Fruit fly (Drosophila melanogaster) whole organism, embryonic: ENCODE results near the gene scpr-B.

Experiments used
- Atf3 ChIP-seq: fragments of 200-800 bp; sonication (Bioruptor generic); optimal IDR thresholded peaks from 3 replicates; lab custom pipeline; 2016; ENCODE audit warnings: missing biosample characterization, missing genetic modification characterization
- CG10147 ChIP-seq: fragments of 200-800 bp; sonication (Bioruptor generic); optimal IDR thresholded peaks from 2 replicates; lab custom pipeline; 2019; ENCODE audit warnings: missing biosample characterization, mild to moderate bottlenecking, missing genetic modification characterization, moderate library complexity
- CG10274 ChIP-seq: fragments of 200-800 bp; sonication (Bioruptor generic); optimal IDR thresholded peaks from 3 replicates; lab custom pipeline; 2017; ENCODE audit warnings: missing biosample characterization, mild to moderate bottlenecking, missing genetic modification characterization
- CG10462 ChIP-seq: fragments of 200-800 bp; sonication (Bioruptor generic); optimal IDR thresholded peaks from 2 replicates; lab custom pipeline; 2016; ENCODE audit warnings: missing biosample characterization, missing genetic modification characterization
- CG12299 ChIP-seq: fragments of 200-800 bp; sonication (Bioruptor generic); optimal IDR thresholded peaks from 2 replicates; lab custom pipeline; 2018; ENCODE audit warnings: missing biosample characterization, mild to moderate bottlenecking, missing genetic modification characterization
- CG1233 ChIP-seq: fragments of 200-800 bp; sonication (Bioruptor generic); optimal IDR thresholded peaks from 4 replicates; lab custom pipeline; 2018; ENCODE audit warnings: missing biosample characterization, mild to moderate bottlenecking, missing genetic modification characterization
- CG12942 ChIP-seq: fragments of 200-800 bp; sonication (Bioruptor generic); optimal IDR thresholded peaks from 3 replicates; lab custom pipeline; 2016; ENCODE audit warnings: missing biosample characterization, missing genetic modification characterization
- CG13624 ChIP-seq: fragments of 200-800 bp; sonication (Bioruptor generic); optimal IDR thresholded peaks from 2 replicates; lab custom pipeline; 2016; ENCODE audit warnings: missing biosample characterization, missing genetic modification characterization
- CG14710 ChIP-seq: fragments of 200-800 bp; sonication (Bioruptor generic); optimal IDR thresholded peaks from 3 replicates; lab custom pipeline; 2019; ENCODE audit warnings: missing biosample characterization, mild to moderate bottlenecking, missing genetic modification characterization, moderate library complexity
- CG1529 ChIP-seq: fragments of 200-800 bp; sonication (Bioruptor generic); optimal IDR thresholded peaks from 3 replicates; lab custom pipeline; 2018; ENCODE audit warnings: missing biosample characterization, missing genetic modification characterization
- CG18599 ChIP-seq: fragments of 200-800 bp; sonication (Bioruptor generic); optimal IDR thresholded peaks from 3 replicates; lab custom pipeline; 2017; ENCODE audit warnings: missing biosample characterization, missing genetic modification characterization, mild to moderate bottlenecking, moderate library complexity, missing genetic modification reagents
- CG18619 ChIP-seq: fragments of 200-800 bp; sonication (Bioruptor generic); optimal IDR thresholded peaks from 3 replicates; lab custom pipeline; 2017; ENCODE audit warnings: missing biosample characterization, mild to moderate bottlenecking, missing genetic modification characterization
- CG2202 ChIP-seq: fragments of 200-800 bp; sonication (Bioruptor generic); optimal IDR thresholded peaks from 2 replicates; lab custom pipeline; 2018; ENCODE audit warnings: missing biosample characterization, mild to moderate bottlenecking, missing genetic modification characterization
- CG2712 ChIP-seq: fragments of 200-800 bp; optimal IDR thresholded peaks from 3 replicates; lab custom pipeline; 2019; ENCODE audit warnings: missing biosample characterization, mild to moderate bottlenecking, missing genetic modification characterization, moderate library complexity
- CG2875 ChIP-seq: fragments of 200-800 bp; sonication (Bioruptor generic); optimal IDR thresholded peaks from 2 replicates; lab custom pipeline; 2017; ENCODE audit warnings: missing biosample characterization, mild to moderate bottlenecking, missing genetic modification characterization, missing genetic modification reagents
- CG6683 ChIP-seq: fragments of 200-800 bp; sonication (Bioruptor generic); optimal IDR thresholded peaks from 2 replicates; lab custom pipeline; 2017; ENCODE audit warnings: missing biosample characterization, mild to moderate bottlenecking, missing genetic modification characterization, missing genetic modification reagents
- CG8290 ChIP-seq, 3 experiments: fragments of 200-800 bp; sonication (Bioruptor generic); optimal IDR thresholded peaks; 2 replicates each; lab custom pipeline; 2016 to 2019; ENCODE audit warnings: missing biosample characterization in 3 of 3, missing genetic modification characterization in 3 of 3, mild to moderate bottlenecking in 2 of 3, moderate library complexity in 1 of 3
- CG8765 ChIP-seq: fragments of 200-800 bp; sonication (Bioruptor generic); IDR thresholded peaks from 2 replicates; pipeline ENCODE4 v1.3.6; 2022; ENCODE audit warnings: missing biosample characterization, missing genetic modification characterization
- Deaf1 ChIP-seq: fragments of 200-800 bp; optimal IDR thresholded peaks from 3 replicates; lab custom pipeline; 2019; ENCODE audit warnings: missing biosample characterization, mild to moderate bottlenecking, missing genetic modification characterization, moderate library complexity
- Dll ChIP-seq: fragments of 200-800 bp; sonication (Bioruptor generic); IDR thresholded peaks from 4 replicates; pipeline ENCODE4 v1.3.6; 2022; ENCODE audit warnings: missing biosample characterization, missing genetic modification characterization; ENCODE audit not compliant: partially characterized antibody
- Doc3 ChIP-seq: fragments of 200-800 bp; sonication (Bioruptor generic); IDR thresholded peaks from 3 replicates; pipeline ENCODE4 v1.3.6; 2022; ENCODE audit warnings: missing biosample characterization, missing genetic modification characterization; ENCODE audit not compliant: partially characterized antibody
- E2f1 ChIP-seq: fragments of 200-800 bp; sonication (Bioruptor generic); IDR thresholded peaks from 2 replicates; pipeline ENCODE4 v1.3.6; 2022; ENCODE audit warnings: missing biosample characterization, missing genetic modification characterization
- E2f2 ChIP-seq: fragments of 200-800 bp; sonication (Bioruptor generic); IDR thresholded peaks from 2 replicates; pipeline ENCODE4 v1.3.6; 2022; ENCODE audit warnings: missing biosample characterization, missing genetic modification characterization
- Eip74EF ChIP-seq, 2 experiments: fragments of 200-800 bp in 1 of 2; fragments of >200 bp in 1 of 2; sonication (Bioruptor generic) in 1 of 2; optimal IDR thresholded peaks; 2 replicates each; lab custom pipeline; 2017 to 2019; ENCODE audit warnings: missing biosample characterization in 2 of 2, missing genetic modification characterization in 2 of 2, mild to moderate bottlenecking in 1 of 2, moderate library complexity in 1 of 2
- Ets65A ChIP-seq: fragments of 200-800 bp; sonication (Bioruptor generic); peaks from one replicate; lab custom pipeline; 2016; ENCODE audit warnings: missing biosample characterization, missing genetic modification characterization
- Fer3 ChIP-seq: fragments of 200-800 bp; sonication (Bioruptor generic); optimal IDR thresholded peaks from 2 replicates; lab custom pipeline; 2018; ENCODE audit warnings: missing biosample characterization, mild to moderate bottlenecking, missing genetic modification characterization, moderate library complexity
- HLH4C ChIP-seq: fragments of 200-800 bp; sonication (Bioruptor generic); IDR thresholded peaks from 3 replicates; pipeline ENCODE4 v1.3.6; 2022; ENCODE audit warnings: missing biosample characterization, missing genetic modification characterization; ENCODE audit not compliant: partially characterized antibody
- Hey ChIP-seq: fragments of 200-800 bp; sonication (Bioruptor generic); optimal IDR thresholded peaks from 3 replicates; lab custom pipeline; 2018; ENCODE audit warnings: missing biosample characterization, mild to moderate bottlenecking, missing genetic modification characterization
- Hmr ChIP-seq: fragments of 200-800 bp; sonication (Bioruptor generic); optimal IDR thresholded peaks from 3 replicates; lab custom pipeline; 2017; ENCODE audit warnings: mild to moderate bottlenecking, missing biosample characterization, missing genetic modification reagents, missing genetic modification characterization
- Hr78 ChIP-seq, 2 experiments: fragments of 200-800 bp in 1 of 2; fragments of >200 bp in 1 of 2; sonication (Bioruptor generic) in 1 of 2; optimal IDR thresholded peaks; 2 replicates each; lab custom pipeline; 2017 to 2019; ENCODE audit warnings: missing biosample characterization in 2 of 2, missing genetic modification characterization in 2 of 2, mild to moderate bottlenecking in 1 of 2, moderate library complexity in 1 of 2
- MTF-1 ChIP-seq: fragments of 200-800 bp; sonication (Bioruptor generic); optimal IDR thresholded peaks from 2 replicates; lab custom pipeline; 2018; ENCODE audit warnings: missing biosample characterization, mild to moderate bottlenecking, missing genetic modification characterization, borderline replicate concordance
- Med ChIP-seq: fragments of 200-800 bp; sonication (Bioruptor generic); peaks from one replicate; lab custom pipeline; 2016; ENCODE audit warnings: missing biosample characterization, missing genetic modification characterization, mild to moderate bottlenecking, inconsistent platforms, moderate library complexity
- Oaz ChIP-seq: fragments of 200-800 bp; sonication (Bioruptor generic); IDR thresholded peaks from 2 replicates; pipeline ENCODE4 v1.3.6; 2022; ENCODE audit warnings: missing biosample characterization, missing genetic modification characterization
- Sry-β ChIP-seq: fragments of 200-800 bp; sonication (Bioruptor generic); optimal IDR thresholded peaks from 2 replicates; lab custom pipeline; 2018; ENCODE audit warnings: missing biosample characterization, mild to moderate bottlenecking, missing genetic modification characterization, moderate library complexity
- al ChIP-seq: fragments of 200-800 bp; sonication (Bioruptor generic); IDR thresholded peaks from 2 replicates; pipeline ENCODE4 v1.3.6; 2022; ENCODE audit warnings: missing biosample characterization, missing genetic modification characterization
- chinmo ChIP-seq: fragments of 200-800 bp; sonication (Bioruptor generic); IDR thresholded peaks from 4 replicates; pipeline ENCODE4 v1.3.6; 2022; ENCODE audit warnings: missing biosample characterization, missing genetic modification characterization; ENCODE audit not compliant: partially characterized antibody
- fd102C ChIP-seq: fragments of 200-800 bp; sonication (Bioruptor generic); optimal IDR thresholded peaks from 2 replicates; lab custom pipeline; 2018; ENCODE audit warnings: missing biosample characterization, mild to moderate bottlenecking, missing genetic modification characterization, moderate library complexity
- jigr1 ChIP-seq: fragments of 200-800 bp; sonication (Bioruptor generic); IDR thresholded peaks from 3 replicates; pipeline ENCODE4 v1.3.6; 2022; ENCODE audit warnings: missing biosample characterization, missing genetic modification characterization
- kay ChIP-seq: fragments of 200-800 bp; sonication (Bioruptor generic); optimal IDR thresholded peaks from 2 replicates; lab custom pipeline; 2016; ENCODE audit warnings: missing biosample characterization, missing genetic modification characterization
- pnt ChIP-seq: fragments of 200-800 bp; sonication (Bioruptor generic); optimal IDR thresholded peaks from 3 replicates; lab custom pipeline; 2016; ENCODE audit warnings: missing biosample characterization, missing genetic modification characterization
- prd ChIP-seq, 3 experiments: fragments of >200 bp in 2 of 3; fragments of 200-800 bp in 1 of 3; sonication (Bioruptor generic) in 1 of 3; optimal IDR thresholded peaks in 2 of 3; IDR thresholded peaks in 1 of 3; 2 replicates in 2 of 3; 3 replicates in 1 of 3; pipeline versions ENCODE4 v1.3.6 to Lab custom; 2017 to 2022; ENCODE audit warnings: missing biosample characterization in 1 of 3, missing genetic modification characterization in 1 of 3
- psq ChIP-seq: fragments of 200-800 bp; sonication (Bioruptor generic); optimal IDR thresholded peaks from 2 replicates; lab custom pipeline; 2017; ENCODE audit warnings: missing biosample characterization, missing genetic modification characterization
- slbo ChIP-seq: fragments of 200-800 bp; sonication (Bioruptor generic); IDR thresholded peaks from 2 replicates; pipeline ENCODE4 v1.3.6; 2022; ENCODE audit warnings: missing biosample characterization, missing genetic modification characterization
- ssp ChIP-seq: fragments of 200-800 bp; sonication (Bioruptor generic); IDR thresholded peaks from 2 replicates; pipeline ENCODE4 v1.3.6; 2022; ENCODE audit warnings: missing biosample characterization, missing genetic modification characterization
- wek ChIP-seq: fragments of 200-800 bp; sonication (Bioruptor generic); optimal IDR thresholded peaks from 3 replicates; lab custom pipeline; 2018; ENCODE audit warnings: missing biosample characterization, mild to moderate bottlenecking, missing genetic modification characterization, moderate library complexity
- yki ChIP-seq: fragments of >200 bp; optimal IDR thresholded peaks from 3 replicates; lab custom pipeline; 2018
- zen2 ChIP-seq: fragments of 200-800 bp; sonication (Bioruptor generic); IDR thresholded peaks from 3 replicates; pipeline ENCODE4 v1.3.6; 2022; ENCODE audit warnings: missing biosample characterization, missing genetic modification characterization; ENCODE audit not compliant: partially characterized antibody

The scpr-B gene

DNA sequence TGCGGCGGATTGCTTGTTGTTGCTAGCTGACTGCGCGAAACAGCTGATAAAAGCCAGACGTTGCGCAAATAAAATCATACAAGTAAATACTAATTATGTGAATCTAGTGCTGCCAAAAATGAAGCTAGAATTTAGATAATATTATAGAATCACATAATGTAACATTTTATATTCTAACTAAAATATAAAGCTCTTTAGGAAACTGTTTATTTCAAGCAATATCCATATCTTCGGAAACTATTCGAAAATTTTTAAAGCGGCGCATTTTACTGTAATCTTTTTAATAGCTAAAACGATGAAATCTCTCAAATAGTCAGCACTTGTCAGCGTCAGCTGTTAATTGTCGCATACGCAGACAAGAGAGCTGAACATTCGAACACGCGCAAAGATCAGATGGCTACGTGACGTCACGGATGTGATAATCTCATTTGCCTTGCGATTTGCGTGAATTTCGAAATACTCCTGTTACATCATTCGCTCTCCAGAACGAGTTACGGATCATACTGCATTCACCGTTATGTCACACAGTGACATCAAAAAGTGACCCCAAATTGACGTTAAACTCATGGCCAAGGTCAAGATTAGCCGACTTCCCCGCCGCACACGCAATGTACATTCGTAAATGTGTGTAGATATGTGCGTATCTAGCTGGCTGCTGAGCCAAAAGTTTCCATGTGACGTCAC lies 2.4 kb upstream of the scpr-B start (continued):
- TF ChIP-seq CG8290 (GFP tag; optimal IDR thresholded peaks at IDR 0.05; lab: Kevin White, UChicago) (peak; percentile 11), CG8290 (tag; optimal IDR thresholded peaks at IDR 0.05; lab: Kevin White, UChicago) (peak in 1 of 2 experiments; percentile 13), CG2712 (tag; lab: Kevin White, UChicago) (peak; percentile 63), prd (optimal IDR thresholded peaks at IDR 0.05; lab: Kevin White, UChicago) (no peak), prd (GFP tag; IDR thresholded peaks at IDR 0.05; lab: Robert Waterston, UW) (peak; percentile 48; the same call in 1 of the 3 replicates), CG10462 (GFP tag; lab: Kevin White, UChicago) (no peak), ssp (GFP tag; lab: Robert Waterston, UW) (no peak), Sry-β (GFP tag; lab: Kevin White, UChicago) (no peak), Ets65A (GFP tag; lab: Kevin White, UChicago) (peak; percentile 71), Med (GFP tag; lab: Kevin White, UChicago) (peak; percentile 84), E2f2 (GFP tag; lab: Robert Waterston, UW) (no peak), Atf3 (GFP tag; lab: Kevin White, UChicago) (no peak), CG6683 (GFP tag; lab: Kevin White, UChicago) (peak; percentile 30), CG12299 (peak; percentile 36), al (GFP tag; lab: Robert Waterston, UW) (0 out of 2 replicates have a peak, but pooled peaks have one; percentile 20), Hmr (GFP tag; lab: Kevin White, UChicago) (peak; percentile 15), CG2875 (GFP tag; lab: Kevin White, UChicago) (no peak), HLH4C (GFP tag; lab: Robert Waterston, UW) (no peak), Doc3 (0 out of 3 replicates have a peak, but pooled peaks have one; percentile 17), jigr1 (GFP tag; lab: Robert Waterston, UW) (no peak), CG10274 (GFP tag; lab: Kevin White, UChicago) (no peak), Hr78 (GFP tag; optimal IDR thresholded peaks at IDR 0.05; lab: Kevin White, UChicago) (peak in 1 of 2 experiments; percentile 63), CG18599 (GFP tag; lab: Kevin White, UChicago) (peak; percentile 60), CG2202 (no peak), pnt (GFP tag; lab: Kevin White, UChicago) (no peak), wek (GFP tag; lab: Kevin White, UChicago) (no peak), yki (no peak), CG12942 (GFP tag; lab: Kevin White, UChicago) (no peak), CG18619 (GFP tag; lab: Kevin White, UChicago) (no peak), Dll (peak; percentile 16; the same call in 1 of the 4 replicates), CG14710 (peak; percentile 33), CG8765 (GFP tag; lab: Robert Waterston, UW) (no peak), Oaz (GFP tag; lab: Robert Waterston, UW) (no peak), Hey (tag; lab: Kevin White, UChicago) (no peak), Eip74EF (GFP tag; optimal IDR thresholded peaks at IDR 0.05; lab: Kevin White, UChicago) (no peak), CG13624 (GFP tag; lab: Kevin White, UChicago) (peak; percentile 51), CG10147 (GFP tag; lab: Kevin White, UChicago) (peak; percentile 45), fd102C (no peak), CG1233 (GFP tag; lab: Kevin White, UChicago) (peak; percentile 49), psq (GFP tag; lab: Kevin White, UChicago) (no peak), CG1529 (no peak), zen2 (GFP tag; lab: Robert Waterston, UW) (no peak), MTF-1 (no peak), chinmo (GFP tag; lab: Robert Waterston, UW) (peak; percentile 15; the same call in 1 of the 4 replicates), Deaf1 (tag; lab: Kevin White, UChicago) (no peak), Fer3 (peak; percentile 42), slbo (GFP tag; lab: Robert Waterston, UW) (0 out of 2 replicates have a peak, but pooled peaks have one; percentile 5), E2f1 (GFP tag; lab: Robert Waterston, UW) (peak; percentile 47; the same call in 1 of the 2 replicates), kay (GFP tag; lab: Kevin White, UChicago) (peak; percentile 18)
